Worm (Caenorhabditis elegans) whole organism, young adult: ENCODE results near the gene F26A1.19.
A peak's percentile ranks its signal among the peaks of the same experiment; 100 is the strongest.

ENCODE experiments used
- B0035.1 ChIP-seq: sonication (generic microtip); optimal IDR thresholded peaks from 2 replicates; lab custom pipeline; 2016; ENCODE audit warnings: missing genetic modification characterization, mild to moderate bottlenecking, missing compliant biosample characterization, missing genotype, missing genetic modification reagents
- B0261.1 ChIP-seq: sonication (generic microtip); optimal IDR thresholded peaks from 2 replicates; lab custom pipeline; 2016; ENCODE audit warnings: mild to moderate bottlenecking, missing genetic modification characterization, moderate library complexity, missing compliant biosample characterization
- C06A6.2 ChIP-seq: fragments of 200-800 bp; sonication (Bioruptor generic); conservative IDR thresholded peaks from 2 replicates; pipeline ENCODE4 v1.3.6; 2022; ENCODE audit warnings: missing genetic modification characterization, missing compliant biosample characterization
- D2030.7 ChIP-seq: fragments of 200-800 bp; sonication (Bioruptor generic); IDR thresholded peaks from 2 replicates; pipeline ENCODE4 v1.3.6; 2022; ENCODE audit warnings: missing genetic modification reagents, missing genetic modification characterization, missing compliant biosample characterization
- F10E7.11 ChIP-seq: sonication (generic microtip); optimal IDR thresholded peaks from 2 replicates; lab custom pipeline; 2017; ENCODE audit warnings: mild to moderate bottlenecking, missing genetic modification characterization, moderate library complexity, missing compliant biosample characterization
- F22D6.2 ChIP-seq: sonication (generic microtip); optimal IDR thresholded peaks from 2 replicates; lab custom pipeline; 2016; ENCODE audit warnings: mild to moderate bottlenecking, missing genetic modification characterization, missing compliant biosample characterization
- F37B4.10 ChIP-seq: fragments of 200-800 bp; sonication (Bioruptor generic); IDR thresholded peaks from 2 replicates; pipeline ENCODE4 v1.3.6; 2022; ENCODE audit warnings: missing genetic modification characterization, missing compliant biosample characterization
- F39B2.1 ChIP-seq: fragments of 200-800 bp; sonication (Bioruptor generic); IDR thresholded peaks from 2 replicates; pipeline ENCODE4 v1.3.6; 2022; ENCODE audit warnings: missing genetic modification reagents, missing genetic modification characterization, missing compliant biosample characterization
- F55B11.4 ChIP-seq: sonication (generic microtip); optimal IDR thresholded peaks from 2 replicates; lab custom pipeline; 2016; ENCODE audit warnings: missing compliant biosample characterization, missing genetic modification characterization, borderline replicate concordance; ENCODE audit not compliant: insufficient read depth
- F57C9.4 ChIP-seq: sonication (generic microtip); optimal IDR thresholded peaks from 2 replicates; lab custom pipeline; 2017; ENCODE audit warnings: mild to moderate bottlenecking, missing genetic modification characterization, missing compliant biosample characterization
- T26A5.8 ChIP-seq: sonication (generic microtip); optimal IDR thresholded peaks from 2 replicates; lab custom pipeline; 2016; ENCODE audit warnings: missing genetic modification characterization, missing compliant biosample characterization
- Y53F4B.3 ChIP-seq: fragments of 200-800 bp; sonication (Bioruptor generic); IDR thresholded peaks from 2 replicates; pipeline ENCODE4 v1.3.6; 2022; ENCODE audit warnings: missing genetic modification reagents, missing genetic modification characterization, missing compliant biosample characterization
- Y53G8AR.9 ChIP-seq: fragments of 200-800 bp; sonication (Bioruptor generic); conservative IDR thresholded peaks from 2 replicates; pipeline ENCODE4 v1.3.6; 2022; ENCODE audit warnings: missing genetic modification reagents, missing genetic modification characterization, missing compliant biosample characterization
- Y95B8A.8 ChIP-seq: fragments of 200-800 bp; sonication (Bioruptor generic); IDR thresholded peaks from 2 replicates; pipeline ENCODE4 v1.3.6; 2022; ENCODE audit warnings: missing genetic modification reagents, missing genetic modification characterization, missing compliant biosample characterization
- ZK185.1 ChIP-seq: sonication (generic microtip); optimal IDR thresholded peaks from 2 replicates; lab custom pipeline; 2016; ENCODE audit warnings: mild to moderate bottlenecking, missing genetic modification characterization, missing compliant biosample characterization; ENCODE audit not compliant: poor library complexity, severe bottlenecking
- ama-1 ChIP-seq, 3 experiments: fragments of 150-350 bp in 1 of 3; sonication (generic microtip) in 2 of 3; optimal IDR thresholded peaks; 2 replicates each; lab custom pipeline; 2014 to 2018; ENCODE audit warnings: missing biosample characterization in 2 of 3, missing genetic modification characterization in 2 of 3, missing genetic modification reagents in 2 of 3
- athp-1 ChIP-seq: sonication (generic microtip); optimal IDR thresholded peaks from 2 replicates; lab custom pipeline; 2017; ENCODE audit warnings: mild to moderate bottlenecking, missing genetic modification characterization, missing compliant biosample characterization
- attf-3 ChIP-seq: fragments of 200-800 bp; sonication (Bioruptor generic); conservative IDR thresholded peaks from 2 replicates; pipeline ENCODE4 v1.3.6; 2022; ENCODE audit warnings: missing genetic modification reagents, missing genetic modification characterization, missing compliant biosample characterization
- attf-6 ChIP-seq: fragments of 200-800 bp; sonication (Bioruptor generic); IDR thresholded peaks from 2 replicates; pipeline ENCODE4 v1.3.6; 2022; ENCODE audit warnings: missing genetic modification reagents, missing genetic modification characterization, missing compliant biosample characterization
- die-1 ChIP-seq: sonication (generic microtip); optimal IDR thresholded peaks from 2 replicates; lab custom pipeline; 2016; ENCODE audit warnings: missing genotype, mild to moderate bottlenecking, missing genetic modification characterization, missing compliant biosample characterization
- ekl-4 ChIP-seq: fragments of 200-800 bp; sonication (Bioruptor generic); IDR thresholded peaks from 2 replicates; pipeline ENCODE4 v1.3.6; 2022; ENCODE audit warnings: missing genetic modification reagents, missing genetic modification characterization, missing compliant biosample characterization
- gei-17 ChIP-seq: fragments of 200-800 bp; sonication (Bioruptor generic); optimal IDR thresholded peaks from 2 replicates; lab custom pipeline; 2018; ENCODE audit warnings: mild to moderate bottlenecking, missing genetic modification characterization, missing compliant biosample characterization
- him-1 ChIP-seq: sonication (generic microtip); optimal IDR thresholded peaks from 2 replicates; lab custom pipeline; 2016; ENCODE audit warnings: missing genotype, missing genetic modification reagents, missing genetic modification characterization, missing compliant biosample characterization
- hlh-12 ChIP-seq: sonication (generic microtip); optimal IDR thresholded peaks from 2 replicates; lab custom pipeline; 2016; ENCODE audit warnings: missing genetic modification characterization, missing compliant biosample characterization
- lag-1 ChIP-seq: fragments of 200-800 bp; sonication (Bioruptor generic); IDR thresholded peaks from 2 replicates; pipeline ENCODE4 v1.3.6; 2022; ENCODE audit warnings: missing genetic modification reagents, missing genetic modification characterization, missing compliant biosample characterization
- lin-35 ChIP-seq, 3 experiments: fragments of 150-350 bp in 2 of 3; sonication (generic microtip) in 1 of 3; optimal IDR thresholded peaks; 2 replicates each; lab custom pipeline; 2014 to 2018; ENCODE audit warnings: missing biosample characterization in 3 of 3, missing genetic modification characterization in 3 of 3, missing genetic modification reagents in 3 of 3
- lsl-1 ChIP-seq: fragments of 200-800 bp; sonication (Bioruptor generic); optimal IDR thresholded peaks from 2 replicates; lab custom pipeline; 2018; ENCODE audit warnings: mild to moderate bottlenecking, missing genetic modification characterization, moderate library complexity, missing compliant biosample characterization
- lsy-27 ChIP-seq: sonication (generic microtip); optimal IDR thresholded peaks from 2 replicates; lab custom pipeline; 2017; ENCODE audit warnings: missing genetic modification characterization, mild to moderate bottlenecking, missing compliant biosample characterization, antibody characterized with exemption, missing genotype, borderline replicate concordance; ENCODE audit not compliant: insufficient read depth
- madf-10 ChIP-seq: sonication (generic microtip); optimal IDR thresholded peaks from 2 replicates; lab custom pipeline; 2016; ENCODE audit warnings: mild to moderate bottlenecking, missing genetic modification characterization, missing compliant biosample characterization
- nfya-1 ChIP-seq: sonication (generic microtip); optimal IDR thresholded peaks from 2 replicates; lab custom pipeline; 2017; ENCODE audit warnings: antibody characterized with exemption, missing compliant biosample characterization, missing genetic modification characterization, borderline replicate concordance; ENCODE audit not compliant: insufficient read depth
- pha-4 ChIP-seq: fragments of 150-350 bp; sonication (generic microtip); optimal IDR thresholded peaks from 2 replicates; lab custom pipeline; 2014; ENCODE audit warnings: missing biosample characterization, missing genetic modification reagents, missing genetic modification characterization
- rcor-1 ChIP-seq: fragments of 200-800 bp; sonication (Bioruptor generic); IDR thresholded peaks from 2 replicates; pipeline ENCODE4 v1.3.6; 2022; ENCODE audit warnings: missing genetic modification reagents, missing genetic modification characterization, missing compliant biosample characterization
- rec-8 ChIP-seq, 2 experiments: sonication (generic microtip); optimal IDR thresholded peaks; 2 replicates each; lab custom pipeline; 2016; ENCODE audit warnings: mild to moderate bottlenecking in 2 of 2, missing genetic modification characterization in 2 of 2, missing genetic modification reagents in 2 of 2, missing genotype in 2 of 2, missing biosample characterization in 1 of 2, missing compliant biosample characterization in 1 of 2, moderate library complexity in 1 of 2
- sptf-2 ChIP-seq: fragments of 200-800 bp; sonication (Bioruptor generic); optimal IDR thresholded peaks from 2 replicates; lab custom pipeline; 2018; ENCODE audit warnings: mild to moderate bottlenecking, missing genetic modification characterization, missing compliant biosample characterization
- tbp1 ChIP-seq: fragments of 200-800 bp; sonication (Bioruptor generic); optimal IDR thresholded peaks from 2 replicates; lab custom pipeline; 2018; ENCODE audit warnings: mild to moderate bottlenecking, missing genetic modification characterization, missing compliant biosample characterization
- tbx-9 ChIP-seq: sonication (generic microtip); optimal IDR thresholded peaks from 2 replicates; lab custom pipeline; 2016; ENCODE audit warnings: borderline replicate concordance, missing genetic modification characterization, inconsistent platforms, missing compliant biosample characterization
- tlf-1 ChIP-seq: fragments of 200-800 bp; sonication (Bioruptor generic); optimal IDR thresholded peaks from 2 replicates; lab custom pipeline; 2018; ENCODE audit warnings: mild to moderate bottlenecking, missing genetic modification characterization, missing compliant biosample characterization
- unc-130 ChIP-seq: sonication (generic microtip); optimal IDR thresholded peaks from 2 replicates; lab custom pipeline; 2016; ENCODE audit warnings: missing genetic modification reagents, missing genetic modification characterization, missing compliant biosample characterization
- xnd-1 ChIP-seq: sonication (generic microtip); optimal IDR thresholded peaks from 2 replicates; lab custom pipeline; 2016; ENCODE audit warnings: missing genotype, missing genetic modification reagents, missing genetic modification characterization, missing compliant biosample characterization
- ztf-18 ChIP-seq: sonication (generic microtip); optimal IDR thresholded peaks from 2 replicates; lab custom pipeline; 2016; ENCODE audit warnings: missing genotype, mild to moderate bottlenecking, missing genetic modification characterization, missing compliant biosample characterization
- ztf-22 ChIP-seq: fragments of 200-800 bp; sonication (Bioruptor generic); optimal IDR thresholded peaks from 2 replicates; lab custom pipeline; 2018; ENCODE audit warnings: mild to moderate bottlenecking, missing genetic modification characterization, moderate library complexity, missing compliant biosample characterization

F26A1.19 gene

ce11 chrIII:4870478-4870877, 32.9 kb downstream of the F26A1.19 start, which contains the start of gene gipc-1:
gipc-1 (plus strand) TSS chrIII:4870778.
- TF ChIP-seq rec-8 (tag; optimal IDR thresholded peaks at IDR 0.05; lab: Kevin White, UChicago) (no peak), sptf-2 (GFP tag; lab: Kevin White, UChicago) (no peak), F22D6.2 (tag; lab: Kevin White, UChicago) (no peak), gei-17 (GFP tag; lab: Kevin White, UChicago) (no peak), ekl-4 (GFP tag; lab: Robert Waterston, UW) (no peak), tbp1 (GFP tag; lab: Kevin White, UChicago) (no peak)

ce11 chrIII:4873395-4873794, 35.9 kb downstream of the F26A1.19 start:
- TF ChIP-seq lag-1 (GFP tag; lab: Robert Waterston, UW) (no peak), him-1 (no peak), tbp1 (GFP tag; lab: Kevin White, UChicago) (no peak), gei-17 (GFP tag; lab: Kevin White, UChicago) (no peak), attf-3 (GFP tag; lab: Robert Waterston, UW) (no peak), tbx-9 (tag; lab: Kevin White, UChicago) (no peak)

DNA sequence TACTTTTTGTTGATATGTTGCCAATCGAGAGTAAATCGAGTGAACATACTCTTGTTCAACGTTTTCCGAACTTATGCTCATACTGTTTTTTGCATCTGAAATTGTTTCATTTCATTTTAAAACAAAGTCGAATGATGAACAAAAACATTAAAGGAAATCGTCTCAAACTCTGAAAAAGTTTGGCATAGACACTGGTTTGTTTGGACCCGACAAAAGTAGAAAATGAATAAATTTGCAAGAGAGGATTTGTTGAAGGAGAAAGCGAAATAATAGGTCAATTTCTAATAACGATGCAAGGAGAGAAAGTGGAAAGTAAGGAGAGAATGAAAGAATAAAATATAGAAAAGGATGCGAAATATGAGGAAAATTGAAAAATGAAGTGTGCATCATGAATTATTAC, 37.1 kb downstream of the F26A1.19 start, which contains the start of gene C35D10.12:
C35D10.12 (minus strand) TSS at position 101 of the 400 bp plus-strand sequence.
- TF ChIP-seq madf-10 (tag; lab: Kevin White, UChicago) (no peak), tlf-1 (no peak), die-1 (tag; lab: Kevin White, UChicago) (no peak), ztf-18 (no peak), F37B4.10 (no peak), F57C9.4 (tag; lab: Kevin White, UChicago) (no peak), rcor-1 (GFP tag; lab: Robert Waterston, UW) (no peak), ZK185.1 (tag; lab: Kevin White, UChicago) (no peak), T26A5.8 (tag; lab: Kevin White, UChicago) (no peak), F39B2.1 (GFP tag; lab: Robert Waterston, UW) (no peak), ama-1 (optimal IDR thresholded peaks at IDR 0.05; lab: Kevin White, UChicago) (no peak), ama-1 (GFP tag; optimal IDR thresholded peaks at IDR 0.05; lab: Kevin White, UChicago) (no peak), B0035.1 (no peak), Y95B8A.8 (no peak), him-1 (no peak), pha-4 (no peak), D2030.7 (GFP tag; lab: Robert Waterston, UW) (no peak), C06A6.2 (GFP tag; lab: Robert Waterston, UW) (no peak), ztf-22 (GFP tag; lab: Kevin White, UChicago) (no peak), hlh-12 (no peak)

- TF ChIP-seq lin-35 (GFP tag; optimal IDR thresholded peaks at IDR 0.05; lab: Kevin White, UChicago) (peak in 1 of 3 experiments; percentile 61), nfya-1 (tag; lab: Kevin White, UChicago) (no peak)
Observed at ce11 chrIII:4875663-4876062, 38.1 kb downstream of the F26A1.19 start.

- TF ChIP-seq die-1 (tag; lab: Kevin White, UChicago) (no peak), lsl-1 (peak; percentile 37), B0261.1 (tag; lab: Kevin White, UChicago) (no peak), lag-1 (GFP tag; lab: Robert Waterston, UW) (no peak), pha-4 (no peak), madf-10 (tag; lab: Kevin White, UChicago) (no peak), attf-6 (GFP tag; lab: Robert Waterston, UW) (no peak), lsy-27 (tag; lab: Kevin White, UChicago) (no peak), F10E7.11 (tag; lab: Kevin White, UChicago) (no peak), tbx-9 (tag; lab: Kevin White, UChicago) (no peak), Y53G8AR.9 (GFP tag; lab: Robert Waterston, UW) (no peak), xnd-1 (tag; lab: Kevin White, UChicago) (no peak), Y53F4B.3 (GFP tag; lab: Robert Waterston, UW) (no peak), F55B11.4 (tag; lab: Kevin White, UChicago) (no peak), athp-1 (tag; lab: Kevin White, UChicago) (no peak), unc-130 (GFP tag; lab: Kevin White, UChicago) (no peak)
Observed at ce11 chrIII:4878281-4878680, 40.8 kb downstream of the F26A1.19 start, which contains the start of the genes tost-1 and arx-6. tost-1 (minus strand) TSS chrIII:4878311. arx-6 (plus strand) TSS chrIII:4878658.
